Fruit fly (Drosophila melanogaster) whole organism, embryonic: ENCODE results near the gene CG34283.
A peak's percentile ranks its signal among the peaks of the same experiment; 100 is the strongest.

Experiments
- Abd-B ChIP-seq: fragments of 200-800 bp; sonication (Bioruptor generic); optimal IDR thresholded peaks from 2 replicates; lab custom pipeline; 2018; ENCODE audit warnings: missing biosample characterization, mild to moderate bottlenecking, missing genetic modification characterization, moderate library complexity
- C15 ChIP-seq: fragments of 200-800 bp; sonication (Bioruptor generic); IDR thresholded peaks from 3 replicates; pipeline ENCODE4 v1.3.6; 2022; ENCODE audit warnings: missing biosample characterization, missing genetic modification characterization
- CG10147 ChIP-seq: fragments of 200-800 bp; sonication (Bioruptor generic); optimal IDR thresholded peaks from 2 replicates; lab custom pipeline; 2019; ENCODE audit warnings: missing biosample characterization, mild to moderate bottlenecking, missing genetic modification characterization, moderate library complexity
- CG12155 ChIP-seq: fragments of 200-800 bp; sonication (Bioruptor generic); optimal IDR thresholded peaks from 3 replicates; lab custom pipeline; 2016; ENCODE audit warnings: missing biosample characterization, missing genetic modification characterization
- CG12391 ChIP-seq: fragments of 200-800 bp; sonication (Bioruptor generic); optimal IDR thresholded peaks from 3 replicates; lab custom pipeline; 2018; ENCODE audit warnings: missing biosample characterization, mild to moderate bottlenecking, missing genetic modification characterization, moderate library complexity
- CG12659 ChIP-seq: fragments of 200-800 bp; sonication (Bioruptor generic); optimal IDR thresholded peaks from 3 replicates; lab custom pipeline; 2017; ENCODE audit warnings: mild to moderate bottlenecking, missing biosample characterization, missing genetic modification reagents, missing genetic modification characterization
- CG12942 ChIP-seq: fragments of 200-800 bp; sonication (Bioruptor generic); optimal IDR thresholded peaks from 3 replicates; lab custom pipeline; 2016; ENCODE audit warnings: missing biosample characterization, missing genetic modification characterization
- CG13894 ChIP-seq: fragments of 200-800 bp; sonication (Bioruptor generic); optimal IDR thresholded peaks from 3 replicates; lab custom pipeline; 2018; ENCODE audit warnings: missing biosample characterization, mild to moderate bottlenecking, missing genetic modification characterization, moderate library complexity
- CG17912 ChIP-seq: fragments of 200-800 bp; sonication (Bioruptor generic); optimal IDR thresholded peaks from 2 replicates; lab custom pipeline; 2018; ENCODE audit warnings: missing biosample characterization, mild to moderate bottlenecking, missing genetic modification characterization
- CG31224 ChIP-seq: fragments of 200-800 bp; sonication (Bioruptor generic); IDR thresholded peaks from 2 replicates; pipeline ENCODE4 v1.3.6; 2022; ENCODE audit warnings: missing biosample characterization, missing genetic modification characterization
- CG43689 ChIP-seq: fragments of 200-800 bp; sonication (Bioruptor generic); IDR thresholded peaks from 2 replicates; pipeline ENCODE4 v1.3.6; 2022; ENCODE audit warnings: missing biosample characterization, missing genetic modification characterization
- CG4424 ChIP-seq: fragments of 200-800 bp; sonication (Bioruptor generic); optimal IDR thresholded peaks from 3 replicates; lab custom pipeline; 2016; ENCODE audit warnings: missing biosample characterization, missing genetic modification characterization
- CG4854 ChIP-seq: fragments of 200-800 bp; sonication (Bioruptor generic); optimal IDR thresholded peaks from 2 replicates; lab custom pipeline; 2016; ENCODE audit warnings: missing biosample characterization, missing genetic modification characterization, inconsistent platforms
- CG5180 ChIP-seq: fragments of 200-800 bp; sonication (Bioruptor generic); optimal IDR thresholded peaks from 3 replicates; lab custom pipeline; 2017; ENCODE audit warnings: missing biosample characterization, missing genetic modification characterization, mild to moderate bottlenecking, moderate library complexity, missing genetic modification reagents
- CG6791 ChIP-seq: fragments of 200-800 bp; sonication (Bioruptor generic); IDR thresholded peaks from 3 replicates; pipeline ENCODE4 v1.3.6; 2022; ENCODE audit warnings: missing biosample characterization, missing genetic modification characterization; ENCODE audit not compliant: partially characterized antibody
- CG7963 ChIP-seq: fragments of 200-800 bp; sonication (Bioruptor generic); IDR thresholded peaks from 3 replicates; pipeline ENCODE4 v1.3.6; 2022; ENCODE audit warnings: missing biosample characterization, missing genetic modification characterization; ENCODE audit not compliant: partially characterized antibody
- CG8388 ChIP-seq: fragments of 200-800 bp; sonication (Bioruptor generic); optimal IDR thresholded peaks from 2 replicates; lab custom pipeline; 2019; ENCODE audit warnings: missing biosample characterization, mild to moderate bottlenecking, missing genetic modification characterization, moderate library complexity
- CrebB ChIP-seq: fragments of 200-800 bp; sonication (Bioruptor generic); optimal IDR thresholded peaks from 3 replicates; lab custom pipeline; 2018; ENCODE audit warnings: missing biosample characterization, mild to moderate bottlenecking, missing genetic modification characterization
- Dbx ChIP-seq: fragments of 200-800 bp; sonication (Bioruptor generic); IDR thresholded peaks from 3 replicates; pipeline ENCODE4 v1.3.6; 2022; ENCODE audit warnings: missing biosample characterization, missing genetic modification characterization
- Dek ChIP-seq: fragments of 200-800 bp; sonication (Bioruptor generic); optimal IDR thresholded peaks from 3 replicates; lab custom pipeline; 2019; ENCODE audit warnings: missing biosample characterization, mild to moderate bottlenecking, missing genetic modification characterization, moderate library complexity
- Drgx ChIP-seq: fragments of 200-800 bp; sonication (Bioruptor generic); IDR thresholded peaks from 2 replicates; pipeline ENCODE4 v1.3.6; 2022; ENCODE audit warnings: missing biosample characterization, missing genetic modification characterization
- Ets65A ChIP-seq: fragments of 200-800 bp; sonication (Bioruptor generic); peaks from one replicate; lab custom pipeline; 2016; ENCODE audit warnings: missing biosample characterization, missing genetic modification characterization
- GATAe ChIP-seq: fragments of 200-800 bp; sonication (Bioruptor generic); conservative IDR thresholded peaks from 2 replicates; pipeline ENCODE4 v1.3.6; 2022; ENCODE audit warnings: missing biosample characterization, missing genetic modification characterization
- H2.0 ChIP-seq: fragments of 200-800 bp; sonication (Bioruptor generic); IDR thresholded peaks from 2 replicates; pipeline ENCODE4 v1.3.6; 2022; ENCODE audit warnings: missing biosample characterization, missing genetic modification characterization
- Hand ChIP-seq: fragments of 200-800 bp; sonication (Bioruptor generic); optimal IDR thresholded peaks from 2 replicates; lab custom pipeline; 2017; ENCODE audit warnings: mild to moderate bottlenecking, missing biosample characterization, missing genetic modification reagents, missing genetic modification characterization
- Hmx ChIP-seq: fragments of 200-800 bp; sonication (Bioruptor generic); optimal IDR thresholded peaks from 2 replicates; lab custom pipeline; 2016; ENCODE audit warnings: missing biosample characterization, missing genetic modification characterization
- Jarid2 ChIP-seq: fragments of 200-800 bp; sonication (Bioruptor generic); optimal IDR thresholded peaks from 3 replicates; lab custom pipeline; 2017; ENCODE audit warnings: mild to moderate bottlenecking, missing biosample characterization, missing genetic modification reagents, missing genetic modification characterization
- Sry-β ChIP-seq: fragments of 200-800 bp; sonication (Bioruptor generic); optimal IDR thresholded peaks from 2 replicates; lab custom pipeline; 2018; ENCODE audit warnings: missing biosample characterization, mild to moderate bottlenecking, missing genetic modification characterization, moderate library complexity
- Sry-δ ChIP-seq: fragments of 200-800 bp; sonication (Bioruptor generic); optimal IDR thresholded peaks from 2 replicates; lab custom pipeline; 2016; ENCODE audit warnings: missing biosample characterization, missing genetic modification characterization
- Tbp ChIP-seq: fragments of >200 bp; optimal IDR thresholded peaks from 2 replicates; lab custom pipeline; 2018; ENCODE audit warnings: missing biosample characterization, missing genetic modification characterization
- bcd ChIP-seq: fragments of 200-800 bp; sonication (Bioruptor generic); optimal IDR thresholded peaks from 2 replicates; lab custom pipeline; 2017; ENCODE audit warnings: missing biosample characterization, mild to moderate bottlenecking, missing genetic modification characterization
- bigmax ChIP-seq: fragments of 200-800 bp; sonication (Bioruptor generic); optimal IDR thresholded peaks from 2 replicates; lab custom pipeline; 2018; ENCODE audit warnings: missing biosample characterization, mild to moderate bottlenecking, missing genetic modification characterization
- ci ChIP-seq: fragments of 200-800 bp; sonication (Bioruptor generic); IDR thresholded peaks from 3 replicates; pipeline ENCODE4 v1.3.6; 2022; ENCODE audit warnings: missing biosample characterization, missing genetic modification characterization
- dimm ChIP-seq: fragments of 200-800 bp; sonication (Bioruptor generic); IDR thresholded peaks from 2 replicates; pipeline ENCODE4 v1.3.6; 2022; ENCODE audit warnings: missing biosample characterization, missing genetic modification characterization
- gcm ChIP-seq: fragments of 200-800 bp; sonication (Bioruptor generic); optimal IDR thresholded peaks from 2 replicates; lab custom pipeline; 2019; ENCODE audit warnings: missing biosample characterization, mild to moderate bottlenecking, missing genetic modification characterization, moderate library complexity
- gsb-n ChIP-seq: fragments of 200-800 bp; sonication (Bioruptor generic); optimal IDR thresholded peaks from 3 replicates; lab custom pipeline; 2018; ENCODE audit warnings: missing biosample characterization, mild to moderate bottlenecking, missing genetic modification characterization
- insv ChIP-seq, 2 experiments: fragments of 200-800 bp; sonication (Bioruptor generic); optimal IDR thresholded peaks; 3 replicates each; lab custom pipeline; 2016 to 2018; ENCODE audit warnings: missing biosample characterization in 2 of 2, missing genetic modification characterization in 2 of 2
- klu ChIP-seq: fragments of 200-800 bp; sonication (Bioruptor generic); IDR thresholded peaks from 2 replicates; pipeline ENCODE4 v1.3.6; 2022; ENCODE audit warnings: missing biosample characterization, missing genetic modification characterization
- luna ChIP-seq: fragments of 200-800 bp; sonication (Bioruptor generic); optimal IDR thresholded peaks from 2 replicates; lab custom pipeline; 2016; ENCODE audit warnings: missing biosample characterization, missing genetic modification characterization
- maf-S ChIP-seq: fragments of 200-800 bp; sonication (Bioruptor generic); optimal IDR thresholded peaks from 2 replicates; lab custom pipeline; 2016; ENCODE audit warnings: missing biosample characterization, missing genetic modification characterization
- otp ChIP-seq: fragments of 200-800 bp; sonication (Bioruptor generic); IDR thresholded peaks from 3 replicates; pipeline ENCODE4, ENCODE4 v1.3.6; 2022; ENCODE audit warnings: missing biosample characterization, missing genetic modification characterization
- pan ChIP-seq, 4 experiments: fragments of >200 bp in 3 of 4; fragments of 200-800 bp in 1 of 4; sonication (Bioruptor generic) in 1 of 4; optimal IDR thresholded peaks in 3 of 4; IDR thresholded peaks in 1 of 4; 2 replicates each; pipeline versions ENCODE4 v1.3.6 to Lab custom; 2017 to 2022; ENCODE audit warnings: missing biosample characterization in 2 of 4, missing genetic modification characterization in 2 of 4, mixed read lengths in 1 of 4
- pnt ChIP-seq: fragments of 200-800 bp; sonication (Bioruptor generic); optimal IDR thresholded peaks from 3 replicates; lab custom pipeline; 2016; ENCODE audit warnings: missing biosample characterization, missing genetic modification characterization
- prd ChIP-seq, 3 experiments: fragments of >200 bp in 2 of 3; fragments of 200-800 bp in 1 of 3; sonication (Bioruptor generic) in 1 of 3; optimal IDR thresholded peaks in 2 of 3; IDR thresholded peaks in 1 of 3; 2 replicates in 2 of 3; 3 replicates in 1 of 3; pipeline versions ENCODE4 v1.3.6 to Lab custom; 2017 to 2022; ENCODE audit warnings: missing biosample characterization in 1 of 3, missing genetic modification characterization in 1 of 3
- pum ChIP-seq: fragments of 200-800 bp; sonication (Bioruptor generic); optimal IDR thresholded peaks from 2 replicates; lab custom pipeline; 2016; ENCODE audit warnings: missing biosample characterization, missing genetic modification characterization
- trh ChIP-seq: fragments of 200-800 bp; sonication (Bioruptor generic); optimal IDR thresholded peaks from 2 replicates; lab custom pipeline; 2016; ENCODE audit warnings: missing biosample characterization, missing genetic modification characterization
- unpg ChIP-seq: fragments of 200-800 bp; sonication (Bioruptor generic); optimal IDR thresholded peaks from 3 replicates; lab custom pipeline; 2018; ENCODE audit warnings: missing biosample characterization, mild to moderate bottlenecking, missing genetic modification characterization, moderate library complexity
- zen2 ChIP-seq: fragments of 200-800 bp; sonication (Bioruptor generic); IDR thresholded peaks from 3 replicates; pipeline ENCODE4 v1.3.6; 2022; ENCODE audit warnings: missing biosample characterization, missing genetic modification characterization; ENCODE audit not compliant: partially characterized antibody

Gene CG34283

dm6 chr3R:18743270-18743922 is 21.0 kb upstream of the CG34283 start, which contains the start of gene Mekk1 (continued):
- no peak for TF ChIP-seq bigmax (GFP tag; lab: Kevin White, UChicago)
- peak; percentile 59 for TF ChIP-seq Dek (tag; lab: Kevin White, UChicago)
- peak; percentile 81 for TF ChIP-seq Ets65A (GFP tag; lab: Kevin White, UChicago)
- no peak for TF ChIP-seq klu (GFP tag; lab: Robert Waterston, UW)
- no peak for TF ChIP-seq CrebB (tag; lab: Kevin White, UChicago)
- TF ChIP-seq Dbx (GFP tag; lab: Robert Waterston, UW), result peak; percentile 64; the same call in 2 of the 3 replicates
- TF ChIP-seq zen2 (GFP tag; lab: Robert Waterston, UW), result no peak; the same call in 2 of the 3 replicates
- TF ChIP-seq CG4424, result peak; percentile 54
- TF ChIP-seq otp (GFP tag; lab: Robert Waterston, UW), result 0 out of 3 replicates have a peak, but pooled peaks have one; percentile 25
- no peak for TF ChIP-seq Tbp (GFP tag; lab: Kevin White, UChicago)
- peak; percentile 21 for TF ChIP-seq Hmx (GFP tag; lab: Kevin White, UChicago)
- TF ChIP-seq GATAe, result no peak
- 0 out of 3 replicates have a peak, but pooled peaks have one; percentile 9 for TF ChIP-seq ci (GFP tag; lab: Robert Waterston, UW)
- 0 out of 2 replicates have a peak, but pooled peaks have one; percentile 27 for TF ChIP-seq CG31224 (GFP tag; lab: Robert Waterston, UW)
- peak; percentile 20 for TF ChIP-seq maf-S (GFP tag; lab: Kevin White, UChicago)
- no peak for TF ChIP-seq dimm (GFP tag; lab: Robert Waterston, UW)
- TF ChIP-seq pum (GFP tag; lab: Kevin White, UChicago), result peak; percentile 20
- peak; percentile 25 for TF ChIP-seq CG12942 (GFP tag; lab: Kevin White, UChicago)
- no peak for TF ChIP-seq CG43689 (GFP tag; lab: Robert Waterston, UW)
- TF ChIP-seq prd (optimal IDR thresholded peaks at IDR 0.05; lab: Kevin White, UChicago), result no peak
- TF ChIP-seq prd (GFP tag; IDR thresholded peaks at IDR 0.05; lab: Robert Waterston, UW), result no peak
- peak; percentile 96 for TF ChIP-seq Sry-δ (GFP tag; lab: Kevin White, UChicago)
- peak; percentile 66 for TF ChIP-seq CG12391 (tag; lab: Kevin White, UChicago)
- TF ChIP-seq Hand (GFP tag; lab: Kevin White, UChicago), result no peak
- TF ChIP-seq luna (GFP tag; lab: Kevin White, UChicago), result peak; percentile 23
- TF ChIP-seq H2.0 (GFP tag; lab: Robert Waterston, UW), result no peak
- TF ChIP-seq C15 (GFP tag; lab: Robert Waterston, UW), result no peak
- no peak for TF ChIP-seq trh (GFP tag; lab: Kevin White, UChicago)
- TF ChIP-seq gcm (GFP tag; lab: Kevin White, UChicago), result no peak
- peak; percentile 49; the same call in 1 of the 3 replicates for TF ChIP-seq CG6791 (GFP tag; lab: Robert Waterston, UW)
- peak; percentile 67 for TF ChIP-seq CG10147 (GFP tag; lab: Kevin White, UChicago)
- peak; percentile 40 for TF ChIP-seq Abd-B (GFP tag; lab: Kevin White, UChicago)
- peak; percentile 60 for TF ChIP-seq CG12659 (GFP tag; lab: Kevin White, UChicago)
- TF ChIP-seq insv (GFP tag; optimal IDR thresholded peaks at IDR 0.05; lab: Kevin White, UChicago), result no peak
- no peak for TF ChIP-seq CG5180 (GFP tag; lab: Kevin White, UChicago)
- peak; percentile 59 for TF ChIP-seq CG12155
- peak; percentile 72 for TF ChIP-seq Jarid2
- TF ChIP-seq gsb-n (tag; lab: Kevin White, UChicago), result peak; percentile 29
- peak; percentile 87 for TF ChIP-seq Sry-β (GFP tag; lab: Kevin White, UChicago)
- no peak for TF ChIP-seq CG17912 (GFP tag; lab: Kevin White, UChicago)
- TF ChIP-seq unpg, result peak; percentile 17
- peak; percentile 69 for TF ChIP-seq CG13894
- TF ChIP-seq CG4854, result no peak
- no peak for TF ChIP-seq pan (optimal IDR thresholded peaks at IDR 0.05; lab: Kevin White, UChicago)
- TF ChIP-seq pan (GFP tag; optimal IDR thresholded peaks at IDR 0.05 in 1 of 2, IDR thresholded peaks at IDR 0.05 in 1 of 2), result no peak
- TF ChIP-seq CG7963, result no peak
- no peak for TF ChIP-seq CG8388 (GFP tag; lab: Kevin White, UChicago)
- peak; percentile 5; the same call in 1 of the 2 replicates for TF ChIP-seq Drgx
- TF ChIP-seq bcd (GFP tag; lab: Kevin White, UChicago), result peak; percentile 25
- peak; percentile 9 for TF ChIP-seq pnt (GFP tag; lab: Kevin White, UChicago)
